Worm (Caenorhabditis elegans) whole organism, L3 larva: ENCODE results near the gene rom-2.

ENCODE experiments used
- R02D3.7 ChIP-seq: fragments of 150-350 bp; optimal IDR thresholded peaks from 2 replicates; lab custom pipeline; 2014; ENCODE audit warnings: missing biosample characterization, missing genetic modification characterization
- ZK546.5 ChIP-seq: sonication (generic microtip); optimal IDR thresholded peaks from 2 replicates; lab custom pipeline; 2017; ENCODE audit warnings: missing biosample characterization, missing genetic modification characterization
- aly-2 ChIP-seq: fragments of 150-350 bp; optimal IDR thresholded peaks from 2 replicates; lab custom pipeline; 2014; ENCODE audit warnings: missing biosample characterization, missing genetic modification characterization
- ama-1 ChIP-seq: fragments of 150-350 bp; optimal IDR thresholded peaks from 2 replicates; lab custom pipeline; 2018
- ceh-16 ChIP-seq: sonication (generic microtip); optimal IDR thresholded peaks from 2 replicates; lab custom pipeline; 2017; ENCODE audit warnings: missing biosample characterization, missing genetic modification characterization
- ceh-28 ChIP-seq: fragments of 150-350 bp; optimal IDR thresholded peaks from 2 replicates; lab custom pipeline; 2014; ENCODE audit warnings: missing biosample characterization, missing genetic modification reagents, missing genetic modification characterization
- ceh-9 ChIP-seq: sonication (generic microtip); optimal IDR thresholded peaks from 2 replicates; lab custom pipeline; 2018; ENCODE audit warnings: missing biosample characterization, missing genetic modification characterization
- daf-12 ChIP-seq: fragments of 150-350 bp; optimal IDR thresholded peaks from 2 replicates; lab custom pipeline; 2014; ENCODE audit warnings: missing biosample characterization, missing genetic modification reagents, missing genetic modification characterization
- egl-27 ChIP-seq: sonication (generic microtip); optimal IDR thresholded peaks from 4 replicates; lab custom pipeline; 2017; ENCODE audit warnings: missing biosample characterization, missing genetic modification reagents, missing genetic modification characterization
- egl-5 ChIP-seq: fragments of 150-350 bp; optimal IDR thresholded peaks from 2 replicates; lab custom pipeline; 2017; ENCODE audit warnings: missing biosample characterization, missing genetic modification reagents, missing genetic modification characterization, inconsistent platforms
- elt-1 ChIP-seq: fragments of 150-350 bp; optimal IDR thresholded peaks from 2 replicates; lab custom pipeline; 2014; ENCODE audit warnings: missing biosample characterization, missing genetic modification characterization
- elt-2 ChIP-seq: sonication (generic microtip); optimal IDR thresholded peaks from 2 replicates; lab custom pipeline; 2016; ENCODE audit warnings: missing genetic modification reagents, mild to moderate bottlenecking, missing genetic modification characterization, missing compliant biosample characterization
- elt-3 ChIP-seq, 3 experiments: fragments of 150-350 bp in 1 of 3; sonication (generic microtip) in 2 of 3; optimal IDR thresholded peaks; 2 replicates in 2 of 3; 4 replicates in 1 of 3; lab custom pipeline; 2014 to 2017; ENCODE audit warnings: missing biosample characterization in 3 of 3, missing genetic modification characterization in 3 of 3
- eor-1 ChIP-seq, 2 experiments: fragments of 150-350 bp; optimal IDR thresholded peaks; 2 replicates each; lab custom pipeline; 2014 to 2018; ENCODE audit warnings: missing biosample characterization in 2 of 2, missing genetic modification characterization in 2 of 2
- fkh-10 ChIP-seq: sonication (generic microtip); optimal IDR thresholded peaks from 2 replicates; lab custom pipeline; 2017; ENCODE audit warnings: missing biosample characterization, missing genetic modification reagents, missing genetic modification characterization
- fkh-2 ChIP-seq: fragments of 150-350 bp; optimal IDR thresholded peaks from 2 replicates; lab custom pipeline; 2014; ENCODE audit warnings: missing biosample characterization, missing genetic modification reagents, missing genetic modification characterization
- hmg-11 ChIP-seq: sonication (generic microtip); optimal IDR thresholded peaks from 2 replicates; lab custom pipeline; 2016; ENCODE audit warnings: missing genetic modification characterization, missing compliant biosample characterization
- jun-1 ChIP-seq: fragments of 150-350 bp; optimal IDR thresholded peaks from 2 replicates; lab custom pipeline; 2014; ENCODE audit warnings: missing biosample characterization, missing genetic modification reagents, missing genetic modification characterization
- lin-15B ChIP-seq: fragments of 150-350 bp; optimal IDR thresholded peaks from 2 replicates; lab custom pipeline; 2014; ENCODE audit warnings: missing biosample characterization, missing genetic modification characterization
- lin-39 ChIP-seq: fragments of 150-350 bp; optimal IDR thresholded peaks from 2 replicates; lab custom pipeline; 2018; ENCODE audit warnings: missing biosample characterization, missing genetic modification reagents, missing genetic modification characterization
- lsy-12 ChIP-seq: sonication (generic microtip); optimal IDR thresholded peaks from 2 replicates; lab custom pipeline; 2016; ENCODE audit warnings: mild to moderate bottlenecking, missing genetic modification characterization, missing compliant biosample characterization
- mml-1 ChIP-seq: fragments of 150-350 bp; sonication (generic microtip); optimal IDR thresholded peaks from 3 replicates; lab custom pipeline; 2014; ENCODE audit warnings: missing biosample characterization, missing genetic modification characterization
- nfya-1 ChIP-seq: sonication (generic microtip); optimal IDR thresholded peaks from 2 replicates; lab custom pipeline; 2017; ENCODE audit warnings: missing genetic modification characterization, mild to moderate bottlenecking, missing compliant biosample characterization, antibody characterized with exemption, moderate library complexity; ENCODE audit not compliant: insufficient read depth
- nhr-11 ChIP-seq: fragments of 150-350 bp; optimal IDR thresholded peaks from 2 replicates; lab custom pipeline; 2014; ENCODE audit warnings: missing biosample characterization, missing genetic modification characterization
- nhr-12 ChIP-seq: fragments of 150-350 bp; optimal IDR thresholded peaks from 2 replicates; lab custom pipeline; 2014; ENCODE audit warnings: missing biosample characterization, missing genetic modification characterization
- nhr-23 ChIP-seq: fragments of 150-350 bp; optimal IDR thresholded peaks from 2 replicates; lab custom pipeline; 2014; ENCODE audit warnings: missing biosample characterization, missing genetic modification reagents, missing genetic modification characterization
- nhr-237 ChIP-seq: fragments of 150-350 bp; optimal IDR thresholded peaks from 2 replicates; lab custom pipeline; 2014; ENCODE audit warnings: missing biosample characterization, missing genetic modification characterization
- nhr-25 ChIP-seq: sonication (generic microtip); optimal IDR thresholded peaks from 2 replicates; lab custom pipeline; 2017; ENCODE audit warnings: missing biosample characterization, missing genetic modification characterization
- nhr-28 ChIP-seq: fragments of 150-350 bp; optimal IDR thresholded peaks from 2 replicates; lab custom pipeline; 2014; ENCODE audit warnings: missing biosample characterization, missing genetic modification characterization
- nhr-43 ChIP-seq: sonication (generic microtip); optimal IDR thresholded peaks from 2 replicates; lab custom pipeline; 2016; ENCODE audit warnings: mild to moderate bottlenecking, missing genetic modification characterization, missing compliant biosample characterization; ENCODE audit not compliant: poor library complexity, severe bottlenecking
- nhr-67 ChIP-seq: fragments of 150-350 bp; optimal IDR thresholded peaks from 2 replicates; lab custom pipeline; 2014; ENCODE audit warnings: missing biosample characterization, missing genetic modification characterization
- nhr-76 ChIP-seq: fragments of 150-350 bp; sonication (generic microtip); optimal IDR thresholded peaks from 5 replicates; lab custom pipeline; 2014; ENCODE audit warnings: missing biosample characterization, missing genetic modification characterization
- nhr-77 ChIP-seq: fragments of 150-350 bp; optimal IDR thresholded peaks from 2 replicates; lab custom pipeline; 2014; ENCODE audit warnings: missing biosample characterization, missing genetic modification characterization
- pha-4 ChIP-seq: fragments of 150-350 bp; optimal IDR thresholded peaks from 2 replicates; lab custom pipeline; 2014; ENCODE audit warnings: missing biosample characterization, missing genetic modification reagents, missing genetic modification characterization
- pqm-1 ChIP-seq: fragments of 150-350 bp; optimal IDR thresholded peaks from 2 replicates; lab custom pipeline; 2017; ENCODE audit warnings: missing biosample characterization, missing genetic modification characterization, inconsistent platforms
- sea-2 ChIP-seq: fragments of 150-350 bp; sonication (generic microtip); optimal IDR thresholded peaks from 4 replicates; lab custom pipeline; 2014; ENCODE audit warnings: missing biosample characterization, missing genetic modification reagents, missing genetic modification characterization
- skn-1 ChIP-seq: fragments of 150-350 bp; optimal IDR thresholded peaks from 2 replicates; lab custom pipeline; 2014; ENCODE audit warnings: missing biosample characterization, missing genetic modification characterization
- snpc-4 ChIP-seq: fragments of 150-350 bp; optimal IDR thresholded peaks from 2 replicates; lab custom pipeline; 2014; ENCODE audit warnings: missing biosample characterization, missing genetic modification characterization
- tbx-2 ChIP-seq: sonication (generic microtip); optimal IDR thresholded peaks from 2 replicates; lab custom pipeline; 2016; ENCODE audit warnings: mild to moderate bottlenecking, missing genetic modification characterization, missing compliant biosample characterization
- unc-39 ChIP-seq: sonication (generic microtip); optimal IDR thresholded peaks from 4 replicates; lab custom pipeline; 2017; ENCODE audit warnings: missing biosample characterization, missing genetic modification characterization
- unc-62 ChIP-seq: fragments of 150-350 bp; sonication (generic microtip); optimal IDR thresholded peaks from 4 replicates; lab custom pipeline; 2014; ENCODE audit warnings: missing biosample characterization, missing genetic modification reagents, missing genetic modification characterization
- zag-1 ChIP-seq: fragments of 150-350 bp; optimal IDR thresholded peaks from 2 replicates; lab custom pipeline; 2014; ENCODE audit warnings: missing biosample characterization, missing genetic modification characterization
- ztf-11 ChIP-seq: fragments of 150-350 bp; optimal IDR thresholded peaks from 2 replicates; lab custom pipeline; 2014; ENCODE audit warnings: missing biosample characterization, missing genetic modification characterization

rom-2 gene

ce11 chrIII:9617599-9618262, 22.3 kb upstream of the rom-2 start:
- TF ChIP-seq ZK546.5 (tag; lab: Kevin White, UChicago) (no peak), hmg-11 (peak; percentile 13), fkh-10 (no peak), lin-39 (tag; lab: Kevin White, UChicago) (no peak), nhr-76 (no peak), nhr-237 (tag; lab: Kevin White, UChicago) (no peak), lsy-12 (tag; lab: Kevin White, UChicago) (no peak), snpc-4 (tag; lab: Kevin White, UChicago) (no peak), nfya-1 (tag; lab: Kevin White, UChicago) (peak; percentile 91), nhr-12 (tag; lab: Kevin White, UChicago) (no peak), unc-39 (tag; lab: Kevin White, UChicago) (no peak), pqm-1 (tag; lab: Kevin White, UChicago) (no peak), zag-1 (tag; lab: Kevin White, UChicago) (no peak), elt-2 (tag; lab: Kevin White, UChicago) (peak; percentile 1), elt-1 (tag; lab: Kevin White, UChicago) (no peak), tbx-2 (tag; lab: Kevin White, UChicago) (no peak), pha-4 (tag; lab: Kevin White, UChicago) (no peak), sea-2 (GFP tag; lab: Kevin White, UChicago) (no peak), nhr-67 (tag; lab: Kevin White, UChicago) (no peak), nhr-28 (no peak), egl-5 (tag; lab: Kevin White, UChicago) (no peak), nhr-77 (tag; lab: Kevin White, UChicago) (no peak), aly-2 (tag; lab: Kevin White, UChicago) (no peak), nhr-25 (tag; lab: Kevin White, UChicago) (peak; percentile 78), daf-12 (tag; lab: Kevin White, UChicago) (no peak), ceh-16 (tag; lab: Kevin White, UChicago) (no peak), nhr-23 (tag; lab: Kevin White, UChicago) (no peak), elt-3 (tag; optimal IDR thresholded peaks at IDR 0.05; lab: Kevin White, UChicago) (no peak), fkh-2 (tag; lab: Kevin White, UChicago) (no peak), R02D3.7 (no peak), nhr-43 (no peak), lin-15B (tag; lab: Kevin White, UChicago) (no peak)
- TF ChIP-seq, all 47 proteins: peak for 4

- TF ChIP-seq ZK546.5 (tag; lab: Kevin White, UChicago), result no peak
- TF ChIP-seq nhr-25 (tag; lab: Kevin White, UChicago), result no peak
- no peak for TF ChIP-seq nfya-1 (tag; lab: Kevin White, UChicago)
- TF ChIP-seq egl-27, result no peak
- TF ChIP-seq unc-62, result no peak
- no peak for TF ChIP-seq eor-1 (tag; optimal IDR thresholded peaks at IDR 0.05; lab: Kevin White, UChicago)
- TF ChIP-seq mml-1, result no peak
- no peak for TF ChIP-seq jun-1
- no peak for TF ChIP-seq unc-39 (tag; lab: Kevin White, UChicago)
- no peak for TF ChIP-seq lin-39 (tag; lab: Kevin White, UChicago)
- TF ChIP-seq nhr-76, result no peak
- TF ChIP-seq nhr-237 (tag; lab: Kevin White, UChicago), result no peak
- TF ChIP-seq pqm-1 (tag; lab: Kevin White, UChicago), result no peak
- no peak for TF ChIP-seq daf-12 (tag; lab: Kevin White, UChicago)
- TF ChIP-seq nhr-28, result no peak
- TF ChIP-seq ama-1 (lab: Kevin White, UChicago), result no peak
- no peak for TF ChIP-seq elt-1 (tag; lab: Kevin White, UChicago)
- no peak for TF ChIP-seq ztf-11 (tag; lab: Kevin White, UChicago)
Measured at ce11 chrIII:9616933-9617332, 21.5 kb upstream of the rom-2 start.

- TF ChIP-seq snpc-4 (tag; lab: Kevin White, UChicago) (peak; percentile 4), lin-15B (tag; lab: Kevin White, UChicago) (peak; percentile 39), pha-4 (tag; lab: Kevin White, UChicago) (peak; percentile 62), R02D3.7 (no peak), ceh-9 (no peak), hmg-11 (peak; percentile 26), aly-2 (tag; lab: Kevin White, UChicago) (no peak), zag-1 (tag; lab: Kevin White, UChicago) (no peak), elt-2 (tag; lab: Kevin White, UChicago) (peak; percentile 12), nhr-43 (no peak), nhr-23 (tag; lab: Kevin White, UChicago) (peak; percentile 45), skn-1 (no peak), nhr-11 (tag; lab: Kevin White, UChicago) (no peak), ama-1 (lab: Kevin White, UChicago) (no peak), ceh-28 (peak; percentile 46), nhr-237 (tag; lab: Kevin White, UChicago) (no peak), nhr-67 (tag; lab: Kevin White, UChicago) (no peak), nhr-25 (tag; lab: Kevin White, UChicago) (peak; percentile 27), nfya-1 (tag; lab: Kevin White, UChicago) (peak; percentile 66), lsy-12 (tag; lab: Kevin White, UChicago) (no peak), ceh-16 (tag; lab: Kevin White, UChicago) (no peak), unc-39 (tag; lab: Kevin White, UChicago) (no peak), nhr-12 (tag; lab: Kevin White, UChicago) (no peak), fkh-2 (tag; lab: Kevin White, UChicago) (no peak), jun-1 (no peak)
Measured at ce11 chrIII:9616426-9616825, 21.0 kb upstream of the rom-2 start, which contains the start of gene hcp-3. Gene hcp-3 (minus strand): TSS chrIII:9616470.
